Worm (Caenorhabditis elegans) whole organism, young adult: ENCODE measurements around the gene Y42H9B.3.
A peak's percentile ranks its signal among the peaks of the same experiment; 100 is the strongest.

Experiments used
- B0019.2 ChIP-seq: fragments of 200-800 bp; sonication (Bioruptor generic); conservative IDR thresholded peaks from 2 replicates; pipeline ENCODE4 v1.3.6; 2022; ENCODE audit warnings: missing genetic modification reagents, missing genetic modification characterization, missing compliant biosample characterization
- B0261.1 ChIP-seq: sonication (generic microtip); optimal IDR thresholded peaks from 2 replicates; lab custom pipeline; 2016; ENCODE audit warnings: mild to moderate bottlenecking, missing genetic modification characterization, moderate library complexity, missing compliant biosample characterization
- C06A6.2 ChIP-seq: fragments of 200-800 bp; sonication (Bioruptor generic); conservative IDR thresholded peaks from 2 replicates; pipeline ENCODE4 v1.3.6; 2022; ENCODE audit warnings: missing genetic modification characterization, missing compliant biosample characterization
- D2030.7 ChIP-seq: fragments of 200-800 bp; sonication (Bioruptor generic); IDR thresholded peaks from 2 replicates; pipeline ENCODE4 v1.3.6; 2022; ENCODE audit warnings: missing genetic modification reagents, missing genetic modification characterization, missing compliant biosample characterization
- F10E7.11 ChIP-seq: sonication (generic microtip); optimal IDR thresholded peaks from 2 replicates; lab custom pipeline; 2017; ENCODE audit warnings: mild to moderate bottlenecking, missing genetic modification characterization, moderate library complexity, missing compliant biosample characterization
- F33H1.4 ChIP-seq: fragments of 200-800 bp; sonication (Bioruptor generic); IDR thresholded peaks from 2 replicates; pipeline ENCODE4 v1.3.6; 2022; ENCODE audit warnings: missing genetic modification reagents, missing genetic modification characterization, missing compliant biosample characterization
- F37B4.10 ChIP-seq: fragments of 200-800 bp; sonication (Bioruptor generic); IDR thresholded peaks from 2 replicates; pipeline ENCODE4 v1.3.6; 2022; ENCODE audit warnings: missing genetic modification characterization, missing compliant biosample characterization
- F39B2.1 ChIP-seq: fragments of 200-800 bp; sonication (Bioruptor generic); IDR thresholded peaks from 2 replicates; pipeline ENCODE4 v1.3.6; 2022; ENCODE audit warnings: missing genetic modification reagents, missing genetic modification characterization, missing compliant biosample characterization
- K12H6.12 ChIP-seq: fragments of 200-800 bp; sonication (Bioruptor generic); optimal IDR thresholded peaks from 2 replicates; lab custom pipeline; 2018; ENCODE audit warnings: mild to moderate bottlenecking, missing genetic modification characterization, missing compliant biosample characterization
- T07F8.4 ChIP-seq: sonication (generic microtip); optimal IDR thresholded peaks from 2 replicates; lab custom pipeline; 2016; ENCODE audit warnings: mild to moderate bottlenecking, missing genetic modification characterization, moderate library complexity, missing compliant biosample characterization
- T26A5.8 ChIP-seq: sonication (generic microtip); optimal IDR thresholded peaks from 2 replicates; lab custom pipeline; 2016; ENCODE audit warnings: missing genetic modification characterization, missing compliant biosample characterization
- Y67H2A.10 ChIP-seq: fragments of 200-800 bp; sonication (Bioruptor generic); conservative IDR thresholded peaks from 2 replicates; pipeline ENCODE4 v1.3.6; 2022; ENCODE audit warnings: missing genetic modification reagents, missing genetic modification characterization, missing compliant biosample characterization
- Y79H2A.3 ChIP-seq: fragments of 200-800 bp; sonication (Bioruptor generic); conservative IDR thresholded peaks from 2 replicates; pipeline ENCODE4 v1.3.6; 2022; ENCODE audit warnings: missing genetic modification reagents, missing genetic modification characterization, missing compliant biosample characterization
- akir-1 ChIP-seq: fragments of 200-800 bp; sonication (Bioruptor generic); optimal IDR thresholded peaks from 2 replicates; lab custom pipeline; 2018; ENCODE audit warnings: mild to moderate bottlenecking, missing genetic modification characterization, moderate library complexity, missing compliant biosample characterization
- ama-1 ChIP-seq, 3 experiments: fragments of 150-350 bp in 1 of 3; sonication (generic microtip) in 2 of 3; optimal IDR thresholded peaks; 2 replicates each; lab custom pipeline; 2014 to 2018; ENCODE audit warnings: missing biosample characterization in 2 of 3, missing genetic modification characterization in 2 of 3, missing genetic modification reagents in 2 of 3
- aptf-2 ChIP-seq: fragments of 200-800 bp; sonication (Bioruptor generic); conservative IDR thresholded peaks from 2 replicates; pipeline ENCODE4 v1.3.6; 2022; ENCODE audit warnings: missing genetic modification reagents, missing genetic modification characterization, missing compliant biosample characterization
- athp-1 ChIP-seq: sonication (generic microtip); optimal IDR thresholded peaks from 2 replicates; lab custom pipeline; 2017; ENCODE audit warnings: mild to moderate bottlenecking, missing genetic modification characterization, missing compliant biosample characterization
- cebp-2 ChIP-seq: fragments of 200-800 bp; sonication (Bioruptor generic); IDR thresholded peaks from 2 replicates; pipeline ENCODE4 v1.3.6; 2022; ENCODE audit warnings: missing genetic modification characterization, missing compliant biosample characterization
- efl-1 ChIP-seq: fragments of 150-350 bp; optimal IDR thresholded peaks from 2 replicates; lab custom pipeline; 2014; ENCODE audit warnings: missing biosample characterization, missing genetic modification reagents, missing genetic modification characterization
- him-1 ChIP-seq: sonication (generic microtip); optimal IDR thresholded peaks from 2 replicates; lab custom pipeline; 2016; ENCODE audit warnings: missing genotype, missing genetic modification reagents, missing genetic modification characterization, missing compliant biosample characterization
- hlh-26 ChIP-seq: fragments of 200-800 bp; sonication (Bioruptor generic); conservative IDR thresholded peaks from 2 replicates; pipeline ENCODE4 v1.3.6; 2022; ENCODE audit warnings: missing genetic modification reagents, missing genetic modification characterization, missing compliant biosample characterization
- let-607 ChIP-seq, 2 experiments: fragments of 200-800 bp in 1 of 2; sonication (Bioruptor generic) in 1 of 2; sonication (generic microtip) in 1 of 2; optimal IDR thresholded peaks; 2 replicates each; lab custom pipeline; 2016 to 2018; ENCODE audit warnings: mild to moderate bottlenecking in 2 of 2, missing compliant biosample characterization in 2 of 2, missing genetic modification characterization in 2 of 2, moderate library complexity in 2 of 2, missing genotype in 1 of 2
- lin-26 ChIP-seq: fragments of 200-800 bp; sonication (Bioruptor generic); IDR thresholded peaks from 2 replicates; pipeline ENCODE4 v1.3.6; 2022; ENCODE audit warnings: missing genetic modification reagents, missing genetic modification characterization, missing compliant biosample characterization
- lin-35 ChIP-seq, 3 experiments: fragments of 150-350 bp in 2 of 3; sonication (generic microtip) in 1 of 3; optimal IDR thresholded peaks; 2 replicates each; lab custom pipeline; 2014 to 2018; ENCODE audit warnings: missing biosample characterization in 3 of 3, missing genetic modification characterization in 3 of 3, missing genetic modification reagents in 3 of 3
- madf-10 ChIP-seq: sonication (generic microtip); optimal IDR thresholded peaks from 2 replicates; lab custom pipeline; 2016; ENCODE audit warnings: mild to moderate bottlenecking, missing genetic modification characterization, missing compliant biosample characterization
- madf-3 ChIP-seq: fragments of 200-800 bp; sonication (Bioruptor generic); IDR thresholded peaks from 2 replicates; pipeline ENCODE4 v1.3.6; 2022; ENCODE audit warnings: missing genetic modification reagents, missing genetic modification characterization, missing compliant biosample characterization
- madf-8 ChIP-seq: fragments of 200-800 bp; sonication (Bioruptor generic); conservative IDR thresholded peaks from 2 replicates; pipeline ENCODE4 v1.3.6; 2022; ENCODE audit warnings: missing genetic modification reagents, missing genetic modification characterization, missing compliant biosample characterization
- mel-28 ChIP-seq: sonication (generic microtip); optimal IDR thresholded peaks from 2 replicates; lab custom pipeline; 2016; ENCODE audit warnings: borderline replicate concordance, mild to moderate bottlenecking, missing genetic modification characterization, missing compliant biosample characterization
- nhr-120 ChIP-seq: fragments of 200-800 bp; sonication (Bioruptor generic); IDR thresholded peaks from 2 replicates; pipeline ENCODE4 v1.3.6; 2022; ENCODE audit warnings: missing genetic modification characterization, missing compliant biosample characterization
- nhr-179 ChIP-seq: sonication (generic microtip); optimal IDR thresholded peaks from 2 replicates; lab custom pipeline; 2016; ENCODE audit warnings: mild to moderate bottlenecking, missing genetic modification characterization, missing compliant biosample characterization
- nhr-27 ChIP-seq: fragments of 200-800 bp; sonication (Bioruptor generic); optimal IDR thresholded peaks from 2 replicates; lab custom pipeline; 2018; ENCODE audit warnings: mild to moderate bottlenecking, missing genetic modification characterization, moderate library complexity, missing compliant biosample characterization
- pha-4 ChIP-seq: fragments of 150-350 bp; sonication (generic microtip); optimal IDR thresholded peaks from 2 replicates; lab custom pipeline; 2014; ENCODE audit warnings: missing biosample characterization, missing genetic modification reagents, missing genetic modification characterization
- rcor-1 ChIP-seq: fragments of 200-800 bp; sonication (Bioruptor generic); IDR thresholded peaks from 2 replicates; pipeline ENCODE4 v1.3.6; 2022; ENCODE audit warnings: missing genetic modification reagents, missing genetic modification characterization, missing compliant biosample characterization
- sdz-38 ChIP-seq: sonication (generic microtip); optimal IDR thresholded peaks from 2 replicates; lab custom pipeline; 2016; ENCODE audit warnings: missing genotype, missing genetic modification characterization, missing compliant biosample characterization
- sea-2 ChIP-seq: fragments of 200-800 bp; sonication (Bioruptor generic); IDR thresholded peaks from 2 replicates; pipeline ENCODE4 v1.3.6; 2022; ENCODE audit warnings: missing genetic modification characterization, missing compliant biosample characterization
- snpc-1.1 ChIP-seq: sonication (generic microtip); optimal IDR thresholded peaks from 2 replicates; lab custom pipeline; 2017; ENCODE audit warnings: missing genetic modification characterization, mild to moderate bottlenecking, missing compliant biosample characterization, antibody characterized with exemption, moderate library complexity, missing genotype, missing genetic modification reagents; ENCODE audit not compliant: insufficient read depth
- snpc-1.3 ChIP-seq: sonication (generic microtip); optimal IDR thresholded peaks from 2 replicates; lab custom pipeline; 2017; ENCODE audit warnings: missing genetic modification characterization, mild to moderate bottlenecking, missing compliant biosample characterization, antibody characterized with exemption, moderate library complexity, missing genotype, missing genetic modification reagents; ENCODE audit not compliant: insufficient read depth
- snpc-4 ChIP-seq, 5 experiments: fragments of 150-350 bp in 1 of 5; sonication (generic microtip) in 4 of 5; optimal IDR thresholded peaks; 2 replicates each; lab custom pipeline; 2014 to 2018; ENCODE audit warnings: missing genetic modification characterization in 5 of 5, missing biosample characterization in 3 of 5, antibody characterized with exemption in 2 of 5, mild to moderate bottlenecking in 2 of 5, missing compliant biosample characterization in 2 of 5, missing genotype in 2 of 5, moderate library complexity in 2 of 5, missing genetic modification reagents in 1 of 5
- somi-1 ChIP-seq: fragments of 200-800 bp; sonication (Bioruptor generic); optimal IDR thresholded peaks from 2 replicates; lab custom pipeline; 2018; ENCODE audit warnings: mild to moderate bottlenecking, missing genetic modification characterization, missing compliant biosample characterization
- tbx-9 ChIP-seq: sonication (generic microtip); optimal IDR thresholded peaks from 2 replicates; lab custom pipeline; 2016; ENCODE audit warnings: borderline replicate concordance, missing genetic modification characterization, inconsistent platforms, missing compliant biosample characterization
- unc-130 ChIP-seq: sonication (generic microtip); optimal IDR thresholded peaks from 2 replicates; lab custom pipeline; 2016; ENCODE audit warnings: missing genetic modification reagents, missing genetic modification characterization, missing compliant biosample characterization
- unc-62 ChIP-seq: fragments of 150-350 bp; optimal IDR thresholded peaks from 2 replicates; lab custom pipeline; 2014; ENCODE audit warnings: missing biosample characterization, missing genetic modification reagents, missing genetic modification characterization
- zim-3 ChIP-seq: sonication (generic microtip); optimal IDR thresholded peaks from 2 replicates; lab custom pipeline; 2017; ENCODE audit warnings: mild to moderate bottlenecking, missing genetic modification characterization, moderate library complexity, missing compliant biosample characterization
- ztf-28 ChIP-seq: fragments of 200-800 bp; sonication (Bioruptor generic); IDR thresholded peaks from 2 replicates; pipeline ENCODE4 v1.3.6; 2022; ENCODE audit warnings: missing genetic modification reagents, missing genetic modification characterization, missing compliant biosample characterization
- ztf-3 ChIP-seq: fragments of 200-800 bp; sonication (Bioruptor generic); optimal IDR thresholded peaks from 2 replicates; lab custom pipeline; 2018; ENCODE audit warnings: mild to moderate bottlenecking, missing genetic modification characterization, missing compliant biosample characterization
- ztf-6 ChIP-seq: fragments of 200-800 bp; sonication (Bioruptor generic); IDR thresholded peaks from 2 replicates; pipeline ENCODE4 v1.3.6; 2022; ENCODE audit warnings: missing genetic modification reagents, missing genetic modification characterization, missing compliant biosample characterization

Y42H9B.3 gene

DNA sequence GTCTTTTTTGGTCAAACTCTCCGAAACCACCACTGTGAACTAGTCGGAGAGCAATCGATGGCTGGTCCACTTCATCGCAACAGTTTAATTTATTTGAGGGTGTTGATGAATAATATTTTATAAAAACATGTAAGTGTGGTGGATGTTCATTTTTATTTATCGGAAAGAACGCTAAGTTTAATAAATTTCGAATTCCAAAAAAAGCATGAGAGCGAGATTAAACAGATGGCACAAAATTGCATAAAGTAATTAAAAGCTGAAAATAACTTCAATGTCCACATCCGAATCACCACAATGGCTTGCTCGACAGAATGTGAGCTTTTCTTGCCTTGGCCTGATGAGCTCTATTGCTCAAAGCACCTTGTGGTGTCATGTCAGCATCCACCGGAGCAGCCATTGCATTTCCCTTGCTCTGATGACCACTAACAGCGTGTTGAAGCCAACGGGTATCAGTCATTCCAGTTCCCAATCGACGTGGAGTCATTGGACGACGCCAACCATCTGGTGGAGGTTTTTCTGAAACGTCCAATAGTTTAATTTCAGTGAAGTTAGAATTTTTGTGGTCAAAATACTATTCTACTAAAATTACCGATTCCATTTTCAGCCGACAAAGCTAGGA lies 28.4 kb downstream of the Y42H9B.3 start:
- peak; percentile 3 for TF ChIP-seq ztf-3 (GFP tag; lab: Kevin White, UChicago)
- TF ChIP-seq B0261.1 (tag; lab: Kevin White, UChicago) = no peak
- TF ChIP-seq sdz-38 = no peak
- TF ChIP-seq aptf-2 (GFP tag; lab: Robert Waterston, UW) = 0 out of 2 replicates have a peak, but pooled peaks have one; percentile 24
- no peak for TF ChIP-seq F10E7.11
- TF ChIP-seq cebp-2 = 0 out of 2 replicates have a peak, but pooled peaks have one; percentile 6
- no peak for TF ChIP-seq K12H6.12
- TF ChIP-seq tbx-9 = no peak
- no peak for TF ChIP-seq zim-3 (tag; lab: Kevin White, UChicago)
- TF ChIP-seq efl-1 (GFP tag; lab: Kevin White, UChicago) = no peak
- no peak for TF ChIP-seq somi-1 (GFP tag; lab: Kevin White, UChicago)
- peak; percentile 16 for TF ChIP-seq athp-1 (tag; lab: Kevin White, UChicago)
- TF ChIP-seq B0019.2 (GFP tag; lab: Robert Waterston, UW) = no peak
- no peak for TF ChIP-seq Y79H2A.3 (GFP tag; lab: Robert Waterston, UW)
- TF ChIP-seq F37B4.10 (GFP tag; lab: Robert Waterston, UW) = no peak
- no peak for TF ChIP-seq lin-26
- TF ChIP-seq sea-2 = no peak
- TF ChIP-seq pha-4 (tag; lab: Kevin White, UChicago) = no peak
- TF ChIP-seq nhr-27 (tag; lab: Kevin White, UChicago) = no peak
- TF ChIP-seq F33H1.4 (GFP tag; lab: Robert Waterston, UW) = 0 out of 2 replicates have a peak, but pooled peaks have one; percentile 7
- TF ChIP-seq nhr-179 = no peak
- TF ChIP-seq madf-3 (GFP tag; lab: Robert Waterston, UW) = peak; percentile 78; the same call in 1 of the 2 replicates
- no peak for TF ChIP-seq ztf-28 (GFP tag; lab: Robert Waterston, UW)
- TF ChIP-seq snpc-1.3 = no peak
- TF ChIP-seq unc-130 = no peak
- no peak for TF ChIP-seq Y67H2A.10
- TF ChIP-seq lin-35 (GFP tag; optimal IDR thresholded peaks at IDR 0.05; lab: Kevin White, UChicago) = peak in 1 of 3 experiments; percentile 9
- TF ChIP-seq C06A6.2 (GFP tag; lab: Robert Waterston, UW) = no peak
- no peak for TF ChIP-seq T07F8.4 (tag; lab: Kevin White, UChicago)
- TF ChIP-seq rcor-1 = no peak
- TF ChIP-seq F39B2.1 (GFP tag; lab: Robert Waterston, UW) = peak; percentile 29; the same call in 1 of the 2 replicates
- no peak for TF ChIP-seq snpc-4 (GFP tag; optimal IDR thresholded peaks at IDR 0.05; lab: Kevin White, UChicago)
- TF ChIP-seq snpc-4 (tag; optimal IDR thresholded peaks at IDR 0.05; lab: Kevin White, UChicago) = peak in 1 of 4 experiments; percentile 35
- no peak for TF ChIP-seq let-607 (tag; optimal IDR thresholded peaks at IDR 0.05; lab: Kevin White, UChicago)
- TF ChIP-seq snpc-1.1 (tag; lab: Kevin White, UChicago) = no peak
- no peak for TF ChIP-seq him-1 (tag; lab: Kevin White, UChicago)
- TF ChIP-seq mel-28 (tag; lab: Kevin White, UChicago) = no peak
- no peak for TF ChIP-seq ztf-6 (GFP tag; lab: Robert Waterston, UW)
- TF ChIP-seq hlh-26 = no peak
- TF ChIP-seq madf-10 (tag; lab: Kevin White, UChicago) = no peak
- no peak for TF ChIP-seq ama-1 (optimal IDR thresholded peaks at IDR 0.05; lab: Kevin White, UChicago)
- TF ChIP-seq ama-1 (GFP tag; optimal IDR thresholded peaks at IDR 0.05; lab: Kevin White, UChicago) = no peak
- peak; percentile 37 for TF ChIP-seq T26A5.8
- no peak for TF ChIP-seq madf-8 (GFP tag; lab: Robert Waterston, UW)
- no peak for TF ChIP-seq nhr-120 (GFP tag; lab: Robert Waterston, UW)
- no peak for TF ChIP-seq unc-62 (GFP tag; lab: Kevin White, UChicago)
- 0 out of 2 replicates have a peak, but pooled peaks have one; percentile 28 for TF ChIP-seq D2030.7
- TF ChIP-seq akir-1 (GFP tag; lab: Kevin White, UChicago) = no peak
